Fruit fly (Drosophila melanogaster): Measurements from ENCODE around the gene nocte.

The nocte gene

dm6 chrX:10474625-10475024 lies at the start of gene nocte (continued):
- TF ChIP-seq CG8388 (GFP tag; optimal IDR thresholded peaks at IDR 0.05): no peak
- no peak for TF ChIP-seq chinmo (GFP tag; IDR thresholded peaks at IDR 0.05; ENCODE audit: partially characterized antibody)
- no peak for TF ChIP-seq Rx (GFP tag; IDR thresholded peaks at IDR 0.05)
- TF ChIP-seq Myb (GFP tag; optimal IDR thresholded peaks at IDR 0.05): peak; percentile 16
- TF ChIP-seq zf30C (GFP tag; optimal IDR thresholded peaks at IDR 0.05): no peak
- TF ChIP-seq CG1832 (GFP tag; optimal IDR thresholded peaks at IDR 0.05): no peak
- TF ChIP-seq Neu2 (GFP tag; optimal IDR thresholded peaks at IDR 0.05; ENCODE audit: borderline replicate concordance): no peak
- TF ChIP-seq Meics (GFP tag; optimal IDR thresholded peaks at IDR 0.05): no peak
- peak; percentile 47 for TF ChIP-seq Ets97D (GFP tag; optimal IDR thresholded peaks at IDR 0.05)
- TF ChIP-seq ase (GFP tag; IDR thresholded peaks at IDR 0.05): no peak
- no peak for TF ChIP-seq lbe (GFP tag; optimal IDR thresholded peaks at IDR 0.05)
- TF ChIP-seq CG6654 (GFP tag; optimal IDR thresholded peaks at IDR 0.05): no peak
- TF ChIP-seq stwl (tag; optimal IDR thresholded peaks at IDR 0.05): peak; percentile 67
- no peak for TF ChIP-seq CG6854 (GFP tag; optimal IDR thresholded peaks at IDR 0.05)
- no peak for TF ChIP-seq CG17359 (tag; optimal IDR thresholded peaks at IDR 0.05)
- TF ChIP-seq ftz-f1 (GFP tag; optimal IDR thresholded peaks at IDR 0.05): no peak
- no peak for TF ChIP-seq al (GFP tag; IDR thresholded peaks at IDR 0.05)
- TF ChIP-seq CG7839 (tag; optimal IDR thresholded peaks at IDR 0.05): no peak
- TF ChIP-seq twi (tag; optimal IDR thresholded peaks at IDR 0.05): no peak
- no peak for TF ChIP-seq cas (GFP tag; IDR thresholded peaks at IDR 0.05)
- no peak for TF ChIP-seq nau (GFP tag; optimal IDR thresholded peaks at IDR 0.05)
- TF ChIP-seq ATbp (GFP tag; optimal IDR thresholded peaks at IDR 0.05): no peak
- TF ChIP-seq CG12942 (GFP tag; optimal IDR thresholded peaks at IDR 0.05): no peak
- TF ChIP-seq Atf-2 (GFP tag; optimal IDR thresholded peaks at IDR 0.05): no peak
- 0 out of 2 replicates have a peak, but pooled peaks have one; percentile 35 for TF ChIP-seq CG42726 (GFP tag; IDR thresholded peaks at IDR 0.05; ENCODE audit: partially characterized antibody)
- no peak for TF ChIP-seq CG17385 (GFP tag; optimal IDR thresholded peaks at IDR 0.05)
- TF ChIP-seq scrt (GFP tag; optimal IDR thresholded peaks at IDR 0.05): no peak
- TF ChIP-seq ci (GFP tag; IDR thresholded peaks at IDR 0.05): 0 out of 3 replicates have a peak, but pooled peaks have one; percentile 6
- TF ChIP-seq amos (GFP tag; IDR thresholded peaks at IDR 0.05; ENCODE audit: partially characterized antibody): peak; percentile 36; the same call in 1 of the 2 replicates
- TF ChIP-seq CG14014 (GFP tag; IDR thresholded peaks at IDR 0.05): no peak
- TF ChIP-seq Mad (GFP tag; optimal IDR thresholded peaks at IDR 0.05): no peak
- no peak for TF ChIP-seq kni (GFP tag; optimal IDR thresholded peaks at IDR 0.05)
- no peak for TF ChIP-seq CG17612 (GFP tag; IDR thresholded peaks at IDR 0.05)
- no peak for TF ChIP-seq Mrtf (GFP tag; IDR thresholded peaks at IDR 0.05)
- peak; percentile 88 for TF ChIP-seq Ets65A (GFP tag)
- TF ChIP-seq CG11247 (GFP tag; IDR thresholded peaks at IDR 0.05): no peak
- TF ChIP-seq NFAT (GFP tag; IDR thresholded peaks at IDR 0.05): no peak
- TF ChIP-seq hkb (optimal IDR thresholded peaks at IDR 0.05): no peak
- no peak for TF ChIP-seq hkb (GFP tag; IDR thresholded peaks at IDR 0.05)
- no peak for TF ChIP-seq Oaz (GFP tag; IDR thresholded peaks at IDR 0.05)
- TF ChIP-seq ab (GFP tag; optimal IDR thresholded peaks at IDR 0.05): no peak
- TF ChIP-seq Nf-YB (GFP tag; optimal IDR thresholded peaks at IDR 0.05): no peak
- TF ChIP-seq CG12155 (GFP tag; optimal IDR thresholded peaks at IDR 0.05): peak; percentile 11
- TF ChIP-seq zen2 (GFP tag; IDR thresholded peaks at IDR 0.05; ENCODE audit: partially characterized antibody): no peak
- no peak for TF ChIP-seq CG11695 (GFP tag; IDR thresholded peaks at IDR 0.05)
- TF ChIP-seq nerfin-1 (tag; optimal IDR thresholded peaks at IDR 0.05): no peak
- no peak for TF ChIP-seq shn (GFP tag; optimal IDR thresholded peaks at IDR 0.05)
- TF ChIP-seq CG10431 (GFP tag; optimal IDR thresholded peaks at IDR 0.05): no peak
- TF ChIP-seq Hr39 (optimal IDR thresholded peaks at IDR 0.05): no peak
- TF ChIP-seq Awh (GFP tag; IDR thresholded peaks at IDR 0.05): no peak
- TF ChIP-seq ham (GFP tag; IDR thresholded peaks at IDR 0.05): no peak
- TF ChIP-seq kay (GFP tag; optimal IDR thresholded peaks at IDR 0.05): no peak
